Fruit fly (Drosophila melanogaster) ovary, adult (tissue): ENCODE data around the gene CG7378.

Source experiments
- CG17801 ChIP-seq: fragments of 200-800 bp; optimal IDR thresholded peaks from 2 replicates; lab custom pipeline; 2019; ENCODE audit warnings: missing biosample characterization, mild to moderate bottlenecking, missing genetic modification characterization, moderate library complexity; ENCODE audit not compliant: partially characterized antibody

CG7378 gene

dm6 chrX:18928608-18929059, 28.4 kb downstream of the CG7378 start:
- no peak for TF ChIP-seq CG17801 (GFP tag; lab: Kevin White, UChicago)

dm6 chrX:18929430-18929829, 29.2 kb downstream of the CG7378 start:
- no peak for TF ChIP-seq CG17801 (GFP tag; lab: Kevin White, UChicago)

- no peak for TF ChIP-seq CG17801 (GFP tag; lab: Kevin White, UChicago)
Observed at dm6 chrX:18929946-18930562, 29.8 kb downstream of the CG7378 start, which contains the start of gene CG43759. Gene CG43759 (plus strand): TSS chrX:18930335.

dm6 chrX:18930868-18931267, 30.7 kb downstream of the CG7378 start:
- no peak for TF ChIP-seq CG17801 (GFP tag; lab: Kevin White, UChicago)

- no peak for TF ChIP-seq CG17801 (GFP tag; lab: Kevin White, UChicago)
Observed at dm6 chrX:18933442-18933841, 33.2 kb downstream of the CG7378 start.

dm6 chrX:18934859-18935258, 34.6 kb downstream of the CG7378 start:
- no peak for TF ChIP-seq CG17801 (GFP tag; lab: Kevin White, UChicago)

dm6 chrX:18936606-18937005, 36.4 kb downstream of the CG7378 start:
- TF ChIP-seq CG17801 (GFP tag; lab: Kevin White, UChicago): no peak

- no peak for TF ChIP-seq CG17801 (GFP tag; lab: Kevin White, UChicago)
Observed at dm6 chrX:18938127-18938939, 38.1 kb downstream of the CG7378 start.

dm6 chrX:18939429-18939828, 39.2 kb downstream of the CG7378 start:
- TF ChIP-seq CG17801 (GFP tag; lab: Kevin White, UChicago): no peak

dm6 chrX:18941980-18942379, 41.8 kb downstream of the CG7378 start:
- TF ChIP-seq CG17801 (GFP tag; lab: Kevin White, UChicago): no peak

- no peak for TF ChIP-seq CG17801 (GFP tag; lab: Kevin White, UChicago)
Observed at dm6 chrX:18942648-18943047, 42.4 kb downstream of the CG7378 start.

dm6 chrX:18944139-18944538, 43.9 kb downstream of the CG7378 start:
- TF ChIP-seq CG17801 (GFP tag; lab: Kevin White, UChicago): no peak

dm6 chrX:18946832-18947231, 46.6 kb downstream of the CG7378 start:
- TF ChIP-seq CG17801 (GFP tag; lab: Kevin White, UChicago): no peak

- TF ChIP-seq CG17801 (GFP tag; lab: Kevin White, UChicago): no peak
Observed at dm6 chrX:18951220-18951867, 51.1 kb downstream of the CG7378 start.

- TF ChIP-seq CG17801 (GFP tag; lab: Kevin White, UChicago): no peak
Observed at dm6 chrX:18956601-18957000, 56.4 kb downstream of the CG7378 start.
